Worm (Caenorhabditis elegans) whole organism, L2 larva: ENCODE data around the gene tre-3.

ENCODE experiments used
- F13H6.1 ChIP-seq: sonication (generic microtip); optimal IDR thresholded peaks from 2 replicates; lab custom pipeline; 2016; ENCODE audit warnings: missing genetic modification characterization, missing compliant biosample characterization
- blmp-1 ChIP-seq: sonication (generic microtip); optimal IDR thresholded peaks from 2 replicates; lab custom pipeline; 2017; ENCODE audit warnings: missing genetic modification characterization, mild to moderate bottlenecking, missing compliant biosample characterization, antibody characterized with exemption, moderate library complexity; ENCODE audit not compliant: insufficient read depth
- ceh-82 ChIP-seq: fragments of 150-350 bp; optimal IDR thresholded peaks from 2 replicates; lab custom pipeline; 2014; ENCODE audit warnings: missing biosample characterization, missing genetic modification characterization
- elt-1 ChIP-seq: fragments of 150-350 bp; optimal IDR thresholded peaks from 2 replicates; lab custom pipeline; 2014; ENCODE audit warnings: missing biosample characterization, missing genetic modification characterization
- lin-13 ChIP-seq: fragments of 150-350 bp; optimal IDR thresholded peaks from 2 replicates; lab custom pipeline; 2014; ENCODE audit warnings: missing biosample characterization, missing genetic modification reagents, missing genetic modification characterization
- lsy-2 ChIP-seq, 2 experiments: fragments of 150-350 bp in 1 of 2; sonication (generic microtip) in 1 of 2; optimal IDR thresholded peaks; 2 replicates each; lab custom pipeline; 2014 to 2017; ENCODE audit warnings: missing biosample characterization in 2 of 2, missing genetic modification characterization in 2 of 2
- mab-5 ChIP-seq: fragments of 150-350 bp; optimal IDR thresholded peaks from 2 replicates; lab custom pipeline; 2014; ENCODE audit warnings: missing biosample characterization, missing genetic modification characterization
- nhr-237 ChIP-seq: fragments of 150-350 bp; optimal IDR thresholded peaks from 2 replicates; lab custom pipeline; 2014; ENCODE audit warnings: missing biosample characterization, missing genetic modification characterization
- unc-62 ChIP-seq: fragments of 150-350 bp; optimal IDR thresholded peaks from 2 replicates; lab custom pipeline; 2014; ENCODE audit warnings: missing biosample characterization, missing genetic modification reagents, missing genetic modification characterization
- zag-1 ChIP-seq: fragments of 150-350 bp; optimal IDR thresholded peaks from 2 replicates; lab custom pipeline; 2014; ENCODE audit warnings: missing biosample characterization, missing genetic modification characterization

DNA sequence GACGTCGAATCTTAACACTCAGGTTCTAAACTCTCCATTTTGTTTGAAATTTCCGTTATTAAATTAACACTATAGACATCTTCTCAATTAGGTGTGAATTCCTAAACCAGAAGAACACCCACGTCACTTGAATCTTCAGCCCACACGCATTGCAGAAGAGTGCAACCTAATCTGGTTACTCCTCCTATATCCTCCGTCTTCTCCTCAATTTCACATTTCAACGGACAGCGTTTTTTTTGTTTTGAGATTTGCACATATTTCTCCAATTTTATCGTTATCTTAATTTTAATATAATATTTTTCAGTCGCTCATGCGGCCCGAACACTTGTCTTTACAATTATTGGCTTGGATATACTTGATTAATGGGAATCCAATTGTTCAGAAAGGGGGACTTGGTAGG is 41.7 kb upstream of the tre-3 start, which contains the start of gene smoc-1:
- no peak for TF ChIP-seq ceh-82 (tag; lab: Kevin White, UChicago)
- no peak for TF ChIP-seq unc-62 (GFP tag; lab: Kevin White, UChicago)
- no peak for TF ChIP-seq blmp-1 (tag; lab: Kevin White, UChicago)
- no peak for TF ChIP-seq nhr-237
- no peak for TF ChIP-seq F13H6.1
- TF ChIP-seq zag-1 (tag; lab: Kevin White, UChicago), result no peak
- no peak for TF ChIP-seq lsy-2 (tag; optimal IDR thresholded peaks at IDR 0.05; lab: Kevin White, UChicago)
- no peak for TF ChIP-seq elt-1 (tag; lab: Kevin White, UChicago)
- no peak for TF ChIP-seq mab-5 (tag; lab: Kevin White, UChicago)
- no peak for TF ChIP-seq lin-13 (GFP tag; lab: Kevin White, UChicago)
